Worm (Caenorhabditis elegans): Measurements from ENCODE around the gene irg-2.

DNA sequence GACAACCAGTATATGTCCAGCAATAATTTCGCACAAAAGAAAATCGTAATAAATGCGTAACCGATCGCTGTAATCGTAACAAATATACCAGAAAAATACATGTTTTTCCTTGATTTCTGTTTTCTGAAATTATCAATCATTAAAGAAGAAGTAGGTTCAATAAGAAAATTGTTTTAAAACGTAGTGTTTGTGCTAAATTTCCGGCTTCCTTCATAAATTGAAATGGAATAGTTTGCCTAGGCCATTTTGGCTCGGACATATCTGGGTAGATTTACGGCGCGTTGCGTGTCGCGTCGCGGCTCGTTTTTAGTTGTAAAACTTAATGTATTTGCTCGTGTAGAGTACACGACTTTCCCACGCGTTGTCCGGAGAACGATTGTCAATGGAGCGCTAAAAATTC lies 41.0 kb downstream of the irg-2 start, which contains the start of gene F38H12.5:
- no peak for TF ChIP-seq ama-1 (optimal IDR thresholded peaks at IDR 0.05)
- no peak for TF ChIP-seq flt-1 (GFP tag; IDR thresholded peaks at IDR 0.05)
- TF ChIP-seq sea-1 (GFP tag; conservative IDR thresholded peaks at IDR 0.05) = no peak
- TF ChIP-seq ets-7 (tag; optimal IDR thresholded peaks at IDR 0.05) = no peak
- TF ChIP-seq B0310.2 (tag; optimal IDR thresholded peaks at IDR 0.05) = no peak

All from whole organism, early embryonic.